3 fruit fly cellular contexts compared by ENCODE assay signal in genomic region chrX:16092614-16093280, dm6.
A peak's percentile ranks its signal among the peaks of the same experiment; 100 is the strongest.
TF ChIP-seq lines count a peak whose summit lies in the region.

No protein-coding gene starts in this region.

TF ChIP-seq in whole organism, adult, 20 proteins besides CTCF, POLR2A, EP300 and RAD21 (continued from another document):
- TF ChIP-seq Crg-1 (GFP tag; optimal IDR thresholded peaks at IDR 0.05; lab: Kevin White, UChicago) = no peak

TF ChIP-seq in whole organism, embryonic, 481 proteins besides CTCF, POLR2A, EP300 and RAD21 (continued from another document and continues in another):
- TF ChIP-seq CG16815 (GFP tag; optimal IDR thresholded peaks at IDR 0.05; lab: Kevin White, UChicago) (no peak), CG8290 (GFP tag; optimal IDR thresholded peaks at IDR 0.05; lab: Kevin White, UChicago) (no peak), CG8290 (tag; optimal IDR thresholded peaks at IDR 0.05; lab: Kevin White, UChicago) (peak in 1 of 2 experiments; percentile 23), Abd-B (GFP tag; optimal IDR thresholded peaks at IDR 0.05; lab: Kevin White, UChicago) (no peak), mam (GFP tag; optimal IDR thresholded peaks at IDR 0.05; lab: Kevin White, UChicago) (no peak), CG6272 (GFP tag; IDR thresholded peaks at IDR 0.05; lab: Robert Waterston, UW) (no peak), CG13287 (GFP tag; IDR thresholded peaks at IDR 0.05; lab: Robert Waterston, UW; ENCODE audit: partially characterized antibody) (no peak), Awh (GFP tag; IDR thresholded peaks at IDR 0.05; lab: Robert Waterston, UW) (no peak), CG9876 (GFP tag; optimal IDR thresholded peaks at IDR 0.05; lab: Kevin White, UChicago) (no peak), Stat92E (GFP tag; optimal IDR thresholded peaks at IDR 0.05; lab: Kevin White, UChicago) (no peak), B-H2 (GFP tag; optimal IDR thresholded peaks at IDR 0.05; lab: Kevin White, UChicago) (no peak), ssp (GFP tag; IDR thresholded peaks at IDR 0.05; lab: Robert Waterston, UW) (no peak), CG15479 (GFP tag; optimal IDR thresholded peaks at IDR 0.05; lab: Kevin White, UChicago) (no peak), ERR (GFP tag; optimal IDR thresholded peaks at IDR 0.05; lab: Kevin White, UChicago) (no peak), CG12391 (tag; optimal IDR thresholded peaks at IDR 0.05; lab: Kevin White, UChicago) (no peak), chinmo (GFP tag; IDR thresholded peaks at IDR 0.05; lab: Robert Waterston, UW; ENCODE audit: partially characterized antibody) (0 out of 4 replicates have a peak, but pooled peaks have one; percentile 59), Ets65A (GFP tag; lab: Kevin White, UChicago) (no peak), CG1529 (GFP tag; optimal IDR thresholded peaks at IDR 0.05; lab: Kevin White, UChicago) (no peak), dati (GFP tag; IDR thresholded peaks at IDR 0.05; lab: Robert Waterston, UW) (no peak), CG31365 (tag; optimal IDR thresholded peaks at IDR 0.05; lab: Kevin White, UChicago) (no peak), Gsc (GFP tag; IDR thresholded peaks at IDR 0.05; lab: Robert Waterston, UW) (no peak), bsh (GFP tag; optimal IDR thresholded peaks at IDR 0.05; lab: Kevin White, UChicago) (peak; percentile 13 to 14), luna (GFP tag; optimal IDR thresholded peaks at IDR 0.05; lab: Kevin White, UChicago) (no peak), CG12942 (GFP tag; optimal IDR thresholded peaks at IDR 0.05; lab: Kevin White, UChicago) (no peak), C15 (GFP tag; IDR thresholded peaks at IDR 0.05; lab: Robert Waterston, UW) (no peak), lmd (GFP tag; IDR thresholded peaks at IDR 0.05; lab: Robert Waterston, UW) (no peak), slbo (GFP tag; IDR thresholded peaks at IDR 0.05; lab: Robert Waterston, UW) (no peak), CG3163 (GFP tag; optimal IDR thresholded peaks at IDR 0.05; lab: Kevin White, UChicago) (no peak), danr (GFP tag; IDR thresholded peaks at IDR 0.05; lab: Robert Waterston, UW) (no peak), CG2202 (tag; optimal IDR thresholded peaks at IDR 0.05; lab: Kevin White, UChicago) (no peak), sim (GFP tag; IDR thresholded peaks at IDR 0.05; lab: Robert Waterston, UW) (no peak), CG10147 (GFP tag; optimal IDR thresholded peaks at IDR 0.05; lab: Kevin White, UChicago) (no peak), Sin3A (optimal IDR thresholded peaks at IDR 0.05; lab: Kevin White, UChicago) (no peak), CG4328 (GFP tag; optimal IDR thresholded peaks at IDR 0.05; lab: Kevin White, UChicago) (no peak), tio (GFP tag; optimal IDR thresholded peaks at IDR 0.05; lab: Kevin White, UChicago) (no peak), CG32772 (GFP tag; IDR thresholded peaks at IDR 0.05; lab: Robert Waterston, UW) (no peak), CG3281 (GFP tag; optimal IDR thresholded peaks at IDR 0.05; lab: Kevin White, UChicago) (no peak), CG4360 (GFP tag; IDR thresholded peaks at IDR 0.05; lab: Robert Waterston, UW) (no peak), Hand (GFP tag; optimal IDR thresholded peaks at IDR 0.05; lab: Kevin White, UChicago) (no peak), CG13624 (GFP tag; optimal IDR thresholded peaks at IDR 0.05; lab: Kevin White, UChicago) (no peak), Med (GFP tag; lab: Kevin White, UChicago) (peak; percentile 58), CG10979 (tag; optimal IDR thresholded peaks at IDR 0.05; lab: Kevin White, UChicago) (no peak), caup (GFP tag; optimal IDR thresholded peaks at IDR 0.05; lab: Kevin White, UChicago; ENCODE audit: severe bottlenecking) (no peak), CG13775 (GFP tag; optimal IDR thresholded peaks at IDR 0.05; lab: Kevin White, UChicago) (no peak), Dp (GFP tag; optimal IDR thresholded peaks at IDR 0.05; lab: Kevin White, UChicago) (no peak), MTF-1 (GFP tag; optimal IDR thresholded peaks at IDR 0.05; lab: Kevin White, UChicago; ENCODE audit: borderline replicate concordance) (no peak), lab (GFP tag; optimal IDR thresholded peaks at IDR 0.05; lab: Kevin White, UChicago) (peak; percentile 0), pnt (GFP tag; optimal IDR thresholded peaks at IDR 0.05; lab: Kevin White, UChicago) (no peak), CG32532 (GFP tag; IDR thresholded peaks at IDR 0.05; lab: Robert Waterston, UW) (no peak), CG12744 (GFP tag; optimal IDR thresholded peaks at IDR 0.05; lab: Kevin White, UChicago) (no peak), Xrp1 (GFP tag; IDR thresholded peaks at IDR 0.05; lab: Robert Waterston, UW) (no peak), tll (GFP tag; optimal IDR thresholded peaks at IDR 0.05; lab: Kevin White, UChicago) (no peak), CG11504 (tag; optimal IDR thresholded peaks at IDR 0.05; lab: Kevin White, UChicago) (no peak), MBD-R2 (GFP tag; IDR thresholded peaks at IDR 0.05; lab: Robert Waterston, UW) (peak; percentile 42), B-H1 (GFP tag; IDR thresholded peaks at IDR 0.05; lab: Robert Waterston, UW) (no peak), chn (GFP tag; optimal IDR thresholded peaks at IDR 0.05; lab: Kevin White, UChicago) (no peak), unpg (GFP tag; optimal IDR thresholded peaks at IDR 0.05; lab: Kevin White, UChicago) (no peak), HmgZ (tag; optimal IDR thresholded peaks at IDR 0.05; lab: Kevin White, UChicago) (no peak), stwl (tag; optimal IDR thresholded peaks at IDR 0.05; lab: Kevin White, UChicago) (no peak), Max (GFP tag; optimal IDR thresholded peaks at IDR 0.05; lab: Kevin White, UChicago) (no peak), CG7372 (GFP tag; IDR thresholded peaks at IDR 0.05; lab: Robert Waterston, UW) (no peak), CG14441 (GFP tag; IDR thresholded peaks at IDR 0.05; lab: Robert Waterston, UW) (no peak), CG4282 (GFP tag; optimal IDR thresholded peaks at IDR 0.05; lab: Kevin White, UChicago) (no peak), prd (optimal IDR thresholded peaks at IDR 0.05; lab: Kevin White, UChicago) (no peak), prd (GFP tag; IDR thresholded peaks at IDR 0.05; lab: Robert Waterston, UW) (no peak), tx (GFP tag; optimal IDR thresholded peaks at IDR 0.05; lab: Kevin White, UChicago) (no peak), fu2 (GFP tag; optimal IDR thresholded peaks at IDR 0.05; lab: Kevin White, UChicago) (no peak), repo (GFP tag; optimal IDR thresholded peaks at IDR 0.05; lab: Kevin White, UChicago) (no peak), crp (GFP tag; optimal IDR thresholded peaks at IDR 0.05; lab: Kevin White, UChicago) (no peak), jumu (GFP tag; optimal IDR thresholded peaks at IDR 0.05; lab: Kevin White, UChicago) (no peak)

TF ChIP-seq in whole organism, prepupa, 60 proteins besides CTCF, POLR2A, EP300 and RAD21 (continued from another document):
- no peak for TF ChIP-seq CG4318 (GFP tag; optimal IDR thresholded peaks at IDR 0.05; lab: Kevin White, UChicago)
- peak; percentile 20 for TF ChIP-seq fkh (GFP tag; optimal IDR thresholded peaks at IDR 0.05; lab: Kevin White, UChicago)
- no peak for TF ChIP-seq cyc (GFP tag; optimal IDR thresholded peaks at IDR 0.05; lab: Kevin White, UChicago)
- TF ChIP-seq CG1621 (tag; optimal IDR thresholded peaks at IDR 0.05; lab: Kevin White, UChicago) = no peak
- no peak for TF ChIP-seq Ets21C (GFP tag; optimal IDR thresholded peaks at IDR 0.05; lab: Kevin White, UChicago)
- TF ChIP-seq CG34406 (GFP tag; optimal IDR thresholded peaks at IDR 0.05; lab: Kevin White, UChicago) = peak; percentile 35
- TF ChIP-seq acj6 (GFP tag; optimal IDR thresholded peaks at IDR 0.05; lab: Kevin White, UChicago) = peak; percentile 20
- TF ChIP-seq Hr38 (GFP tag; optimal IDR thresholded peaks at IDR 0.05; lab: Kevin White, UChicago) = no peak
- TF ChIP-seq vri (GFP tag; optimal IDR thresholded peaks at IDR 0.05; lab: Kevin White, UChicago) = peak; percentile 31
- TF ChIP-seq Smox (GFP tag; optimal IDR thresholded peaks at IDR 0.05; lab: Kevin White, UChicago) = peak; percentile 14
- TF ChIP-seq Eip78C (GFP tag; lab: Kevin White, UChicago) = peak; percentile 65
- TF ChIP-seq CG16779 (tag; optimal IDR thresholded peaks at IDR 0.05; lab: Kevin White, UChicago) = no peak
- no peak for TF ChIP-seq CG8319 (GFP tag; optimal IDR thresholded peaks at IDR 0.05; lab: Kevin White, UChicago)
- TF ChIP-seq CG8632 (GFP tag; optimal IDR thresholded peaks at IDR 0.05; lab: Kevin White, UChicago) = peak; percentile 7
- no peak for TF ChIP-seq Hr4 (GFP tag; optimal IDR thresholded peaks at IDR 0.05; lab: Kevin White, UChicago)
- TF ChIP-seq spab (GFP tag; optimal IDR thresholded peaks at IDR 0.05; lab: Kevin White, UChicago) = no peak
- TF ChIP-seq lz (GFP tag; optimal IDR thresholded peaks at IDR 0.05; lab: Kevin White, UChicago) = no peak
- TF ChIP-seq fd59A (GFP tag; optimal IDR thresholded peaks at IDR 0.05; lab: Kevin White, UChicago) = no peak
- TF ChIP-seq ss (GFP tag; optimal IDR thresholded peaks at IDR 0.05; lab: Kevin White, UChicago) = peak; percentile 36 to 44
- TF ChIP-seq OdsH (GFP tag; optimal IDR thresholded peaks at IDR 0.05; lab: Kevin White, UChicago) = peak; percentile 13
- TF ChIP-seq CG11294 (GFP tag; IDR thresholded peaks at IDR 0.05; lab: Robert Waterston, UW) = no peak
- TF ChIP-seq Eip93F (GFP tag; optimal IDR thresholded peaks at IDR 0.05; lab: Kevin White, UChicago) = no peak
- peak; percentile 35 for TF ChIP-seq Eip75B (GFP tag; optimal IDR thresholded peaks at IDR 0.05; lab: Kevin White, UChicago)
- TF ChIP-seq pdm3 (GFP tag; optimal IDR thresholded peaks at IDR 0.05; lab: Kevin White, UChicago) = peak; percentile 23
- TF ChIP-seq achi (GFP tag; optimal IDR thresholded peaks at IDR 0.05; lab: Kevin White, UChicago) = peak; percentile 22
- TF ChIP-seq CG6854 (GFP tag; optimal IDR thresholded peaks at IDR 0.05; lab: Kevin White, UChicago) = peak; percentile 32
- peak; percentile 40 for TF ChIP-seq net (GFP tag; optimal IDR thresholded peaks at IDR 0.05; lab: Kevin White, UChicago)
- TF ChIP-seq Sox102F (GFP tag; optimal IDR thresholded peaks at IDR 0.05; lab: Kevin White, UChicago) = no peak
- TF ChIP-seq CG10669 (GFP tag; optimal IDR thresholded peaks at IDR 0.05; lab: Kevin White, UChicago) = peak; percentile 21
- TF ChIP-seq salr (GFP tag; optimal IDR thresholded peaks at IDR 0.05; lab: Kevin White, UChicago) = no peak
- no peak for TF ChIP-seq CG3919 (GFP tag; optimal IDR thresholded peaks at IDR 0.05; lab: Kevin White, UChicago)
- no peak for TF ChIP-seq Lpt (GFP tag; optimal IDR thresholded peaks at IDR 0.05; lab: Kevin White, UChicago)
- peak; percentile 26 for TF ChIP-seq CG32006 (GFP tag; optimal IDR thresholded peaks at IDR 0.05; lab: Kevin White, UChicago)
- peak; percentile 41 for TF ChIP-seq CG15336 (GFP tag; IDR thresholded peaks at IDR 0.05; lab: Robert Waterston, UW)
- peak; percentile 62; the same call in 2 of the 3 replicates for TF ChIP-seq CG6163 (GFP tag; IDR thresholded peaks at IDR 0.05; lab: Robert Waterston, UW)
- TF ChIP-seq Gug (GFP tag; IDR thresholded peaks at IDR 0.05; lab: Robert Waterston, UW) = no peak
- TF ChIP-seq CG7368 (GFP tag; optimal IDR thresholded peaks at IDR 0.05; lab: Kevin White, UChicago) = no peak
- peak; percentile 78 for TF ChIP-seq svp (GFP tag; lab: Kevin White, UChicago)
- TF ChIP-seq CG9139 (GFP tag; optimal IDR thresholded peaks at IDR 0.05; lab: Kevin White, UChicago) = no peak
- peak; percentile 90 for TF ChIP-seq Blimp-1 (GFP tag; optimal IDR thresholded peaks at IDR 0.05; lab: Kevin White, UChicago)
- TF ChIP-seq CG31627 (GFP tag; optimal IDR thresholded peaks at IDR 0.05; lab: Kevin White, UChicago) = no peak
